Worm (Caenorhabditis elegans) whole organism, L3 larva: ENCODE results near the gene T14B4.8.

Experiments used
- ZK546.5 ChIP-seq: sonication (generic microtip); optimal IDR thresholded peaks from 2 replicates; lab custom pipeline; 2017; ENCODE audit warnings: missing biosample characterization, missing genetic modification characterization
- aly-2 ChIP-seq: fragments of 150-350 bp; optimal IDR thresholded peaks from 2 replicates; lab custom pipeline; 2014; ENCODE audit warnings: missing biosample characterization, missing genetic modification characterization
- ama-1 ChIP-seq: fragments of 150-350 bp; optimal IDR thresholded peaks from 2 replicates; lab custom pipeline; 2018
- ceh-82 ChIP-seq: fragments of 150-350 bp; optimal IDR thresholded peaks from 2 replicates; lab custom pipeline; 2014; ENCODE audit warnings: missing biosample characterization, missing genetic modification characterization
- daf-12 ChIP-seq: fragments of 150-350 bp; optimal IDR thresholded peaks from 2 replicates; lab custom pipeline; 2014; ENCODE audit warnings: missing biosample characterization, missing genetic modification reagents, missing genetic modification characterization
- egl-27 ChIP-seq: sonication (generic microtip); optimal IDR thresholded peaks from 4 replicates; lab custom pipeline; 2017; ENCODE audit warnings: missing biosample characterization, missing genetic modification reagents, missing genetic modification characterization
- egl-5 ChIP-seq: fragments of 150-350 bp; optimal IDR thresholded peaks from 2 replicates; lab custom pipeline; 2017; ENCODE audit warnings: missing biosample characterization, missing genetic modification reagents, missing genetic modification characterization, inconsistent platforms
- elt-1 ChIP-seq: fragments of 150-350 bp; optimal IDR thresholded peaks from 2 replicates; lab custom pipeline; 2014; ENCODE audit warnings: missing biosample characterization, missing genetic modification characterization
- elt-2 ChIP-seq: sonication (generic microtip); optimal IDR thresholded peaks from 2 replicates; lab custom pipeline; 2016; ENCODE audit warnings: missing genetic modification reagents, mild to moderate bottlenecking, missing genetic modification characterization, missing compliant biosample characterization
- eor-1 ChIP-seq, 2 experiments: fragments of 150-350 bp; optimal IDR thresholded peaks; 2 replicates each; lab custom pipeline; 2014 to 2018; ENCODE audit warnings: missing biosample characterization in 2 of 2, missing genetic modification characterization in 2 of 2
- fkh-10 ChIP-seq: sonication (generic microtip); optimal IDR thresholded peaks from 2 replicates; lab custom pipeline; 2017; ENCODE audit warnings: missing biosample characterization, missing genetic modification reagents, missing genetic modification characterization
- hmg-11 ChIP-seq: sonication (generic microtip); optimal IDR thresholded peaks from 2 replicates; lab custom pipeline; 2016; ENCODE audit warnings: missing genetic modification characterization, missing compliant biosample characterization
- jun-1 ChIP-seq: fragments of 150-350 bp; optimal IDR thresholded peaks from 2 replicates; lab custom pipeline; 2014; ENCODE audit warnings: missing biosample characterization, missing genetic modification reagents, missing genetic modification characterization
- lin-15B ChIP-seq: fragments of 150-350 bp; optimal IDR thresholded peaks from 2 replicates; lab custom pipeline; 2014; ENCODE audit warnings: missing biosample characterization, missing genetic modification characterization
- lin-39 ChIP-seq: fragments of 150-350 bp; optimal IDR thresholded peaks from 2 replicates; lab custom pipeline; 2018; ENCODE audit warnings: missing biosample characterization, missing genetic modification reagents, missing genetic modification characterization
- lsy-12 ChIP-seq: sonication (generic microtip); optimal IDR thresholded peaks from 2 replicates; lab custom pipeline; 2016; ENCODE audit warnings: mild to moderate bottlenecking, missing genetic modification characterization, missing compliant biosample characterization
- nfya-1 ChIP-seq: sonication (generic microtip); optimal IDR thresholded peaks from 2 replicates; lab custom pipeline; 2017; ENCODE audit warnings: missing genetic modification characterization, mild to moderate bottlenecking, missing compliant biosample characterization, antibody characterized with exemption, moderate library complexity; ENCODE audit not compliant: insufficient read depth
- nhr-12 ChIP-seq: fragments of 150-350 bp; optimal IDR thresholded peaks from 2 replicates; lab custom pipeline; 2014; ENCODE audit warnings: missing biosample characterization, missing genetic modification characterization
- nhr-23 ChIP-seq: fragments of 150-350 bp; optimal IDR thresholded peaks from 2 replicates; lab custom pipeline; 2014; ENCODE audit warnings: missing biosample characterization, missing genetic modification reagents, missing genetic modification characterization
- nhr-237 ChIP-seq: fragments of 150-350 bp; optimal IDR thresholded peaks from 2 replicates; lab custom pipeline; 2014; ENCODE audit warnings: missing biosample characterization, missing genetic modification characterization
- nhr-25 ChIP-seq: sonication (generic microtip); optimal IDR thresholded peaks from 2 replicates; lab custom pipeline; 2017; ENCODE audit warnings: missing biosample characterization, missing genetic modification characterization
- nhr-28 ChIP-seq: fragments of 150-350 bp; optimal IDR thresholded peaks from 2 replicates; lab custom pipeline; 2014; ENCODE audit warnings: missing biosample characterization, missing genetic modification characterization
- nhr-43 ChIP-seq: sonication (generic microtip); optimal IDR thresholded peaks from 2 replicates; lab custom pipeline; 2016; ENCODE audit warnings: mild to moderate bottlenecking, missing genetic modification characterization, missing compliant biosample characterization; ENCODE audit not compliant: poor library complexity, severe bottlenecking
- nhr-67 ChIP-seq: fragments of 150-350 bp; optimal IDR thresholded peaks from 2 replicates; lab custom pipeline; 2014; ENCODE audit warnings: missing biosample characterization, missing genetic modification characterization
- nhr-77 ChIP-seq: fragments of 150-350 bp; optimal IDR thresholded peaks from 2 replicates; lab custom pipeline; 2014; ENCODE audit warnings: missing biosample characterization, missing genetic modification characterization
- pha-4 ChIP-seq: fragments of 150-350 bp; optimal IDR thresholded peaks from 2 replicates; lab custom pipeline; 2014; ENCODE audit warnings: missing biosample characterization, missing genetic modification reagents, missing genetic modification characterization
- skn-1 ChIP-seq: fragments of 150-350 bp; optimal IDR thresholded peaks from 2 replicates; lab custom pipeline; 2014; ENCODE audit warnings: missing biosample characterization, missing genetic modification characterization
- unc-39 ChIP-seq: sonication (generic microtip); optimal IDR thresholded peaks from 4 replicates; lab custom pipeline; 2017; ENCODE audit warnings: missing biosample characterization, missing genetic modification characterization
- unc-62 ChIP-seq: fragments of 150-350 bp; sonication (generic microtip); optimal IDR thresholded peaks from 4 replicates; lab custom pipeline; 2014; ENCODE audit warnings: missing biosample characterization, missing genetic modification reagents, missing genetic modification characterization
- zag-1 ChIP-seq: fragments of 150-350 bp; optimal IDR thresholded peaks from 2 replicates; lab custom pipeline; 2014; ENCODE audit warnings: missing biosample characterization, missing genetic modification characterization
- ztf-11 ChIP-seq: fragments of 150-350 bp; optimal IDR thresholded peaks from 2 replicates; lab custom pipeline; 2014; ENCODE audit warnings: missing biosample characterization, missing genetic modification characterization
- ztf-4 ChIP-seq: fragments of 150-350 bp; optimal IDR thresholded peaks from 2 replicates; lab custom pipeline; 2014; ENCODE audit warnings: missing biosample characterization, missing genetic modification characterization

The T14B4.8 gene

ce11 chrII:6733718-6734117 is 4.5 kb upstream of the T14B4.8 start, which contains the start of gene T14B4.9:
Gene T14B4.9, minus strand, starts transcription at chrII:6733818.
- no peak for TF ChIP-seq unc-39 (tag; lab: Kevin White, UChicago)
- no peak for TF ChIP-seq ztf-11 (tag; lab: Kevin White, UChicago)
- TF ChIP-seq ztf-4: no peak
- no peak for TF ChIP-seq nhr-77
- TF ChIP-seq ZK546.5: no peak
- no peak for TF ChIP-seq nhr-43 (tag; lab: Kevin White, UChicago)
- TF ChIP-seq nhr-237 (tag; lab: Kevin White, UChicago): no peak
- TF ChIP-seq nhr-28 (tag; lab: Kevin White, UChicago): no peak
- TF ChIP-seq nhr-67 (tag; lab: Kevin White, UChicago): no peak
- TF ChIP-seq ceh-82 (tag; lab: Kevin White, UChicago): no peak
- no peak for TF ChIP-seq nhr-12 (tag; lab: Kevin White, UChicago)
- TF ChIP-seq daf-12 (tag; lab: Kevin White, UChicago): no peak
- TF ChIP-seq lin-15B (tag; lab: Kevin White, UChicago): no peak
- no peak for TF ChIP-seq pha-4
- no peak for TF ChIP-seq jun-1 (tag; lab: Kevin White, UChicago)
- TF ChIP-seq skn-1 (tag; lab: Kevin White, UChicago): no peak

- TF ChIP-seq aly-2 (tag; lab: Kevin White, UChicago) (no peak), elt-2 (tag; lab: Kevin White, UChicago) (no peak), lin-15B (tag; lab: Kevin White, UChicago) (no peak), egl-5 (tag; lab: Kevin White, UChicago) (peak; percentile 40), zag-1 (tag; lab: Kevin White, UChicago) (no peak), elt-1 (tag; lab: Kevin White, UChicago) (no peak), egl-27 (tag; lab: Kevin White, UChicago) (no peak)
Measured at ce11 chrII:6726814-6727213, 2.4 kb downstream of the T14B4.8 start.

- TF ChIP-seq nhr-23 (tag; lab: Kevin White, UChicago): no peak
- TF ChIP-seq nfya-1: peak; percentile 48
- TF ChIP-seq pha-4: peak; percentile 44
- peak; percentile 14 for TF ChIP-seq lin-39 (tag; lab: Kevin White, UChicago)
- TF ChIP-seq hmg-11 (tag; lab: Kevin White, UChicago): peak; percentile 38
- TF ChIP-seq lsy-12 (tag; lab: Kevin White, UChicago): peak; percentile 36
- TF ChIP-seq, all 47 proteins: peak for 5
Measured at ce11 chrII:6721581-6721980, 7.6 kb downstream of the T14B4.8 start.

- TF ChIP-seq unc-62 (GFP tag; lab: Kevin White, UChicago): no peak
- TF ChIP-seq elt-2 (tag; lab: Kevin White, UChicago): peak; percentile 60
- TF ChIP-seq, all 47 proteins: peak for 1
Measured at ce11 chrII:6718221-6718620, 11.0 kb downstream of the T14B4.8 start, which contains the start of gene tsp-10. Gene tsp-10, plus strand, starts transcription at chrII:6718586.

- TF ChIP-seq nhr-25 (tag; lab: Kevin White, UChicago) (peak; percentile 38), fkh-10 (GFP tag; lab: Kevin White, UChicago) (no peak), ztf-4 (no peak), hmg-11 (tag; lab: Kevin White, UChicago) (no peak), nhr-23 (tag; lab: Kevin White, UChicago) (peak; percentile 64), eor-1 (tag; optimal IDR thresholded peaks at IDR 0.05; lab: Kevin White, UChicago) (peak in 1 of 2 experiments; percentile 11), lin-39 (tag; lab: Kevin White, UChicago) (no peak), nhr-43 (tag; lab: Kevin White, UChicago) (no peak)
- TF ChIP-seq, all 47 proteins: peak for 3
Measured at ce11 chrII:6716638-6717037, 12.6 kb downstream of the T14B4.8 start, which contains the start of the genes T14B4.5 and T14B4.20. Gene T14B4.5, plus strand, starts transcription at chrII:6716863. Gene T14B4.20, plus strand, starts transcription at chrII:6716901.

- peak; percentile 35 for TF ChIP-seq nhr-43 (tag; lab: Kevin White, UChicago)
- no peak for TF ChIP-seq eor-1 (tag; optimal IDR thresholded peaks at IDR 0.05; lab: Kevin White, UChicago)
- TF ChIP-seq ama-1 (lab: Kevin White, UChicago): peak; percentile 28
- TF ChIP-seq nhr-23 (tag; lab: Kevin White, UChicago): peak; percentile 46
Measured at ce11 chrII:6715853-6716252, 13.3 kb downstream of the T14B4.8 start.
